Fruit fly (Drosophila melanogaster) whole organism, embryonic: ENCODE measurements around the gene amrt.
A peak's percentile ranks its signal among the peaks of the same experiment; 100 is the strongest.

Experiments used
- ATbp ChIP-seq: fragments of 200-800 bp; sonication (Bioruptor generic); optimal IDR thresholded peaks from 2 replicates; lab custom pipeline; 2017; ENCODE audit warnings: missing biosample characterization, mild to moderate bottlenecking, missing genetic modification characterization, missing genetic modification reagents
- Awh ChIP-seq: fragments of 200-800 bp; sonication (Bioruptor generic); IDR thresholded peaks from 2 replicates; pipeline ENCODE4, ENCODE4 v1.3.6; 2022; ENCODE audit warnings: missing biosample characterization, missing genetic modification characterization
- CG10431 ChIP-seq: fragments of 200-800 bp; sonication (Bioruptor generic); optimal IDR thresholded peaks from 3 replicates; lab custom pipeline; 2018; ENCODE audit warnings: missing biosample characterization, mild to moderate bottlenecking, missing genetic modification characterization
- CG10543 ChIP-seq: fragments of 200-800 bp; sonication (Bioruptor generic); optimal IDR thresholded peaks from 3 replicates; lab custom pipeline; 2017; ENCODE audit warnings: missing biosample characterization, mild to moderate bottlenecking, missing genetic modification characterization, moderate library complexity
- CG1233 ChIP-seq: fragments of 200-800 bp; sonication (Bioruptor generic); optimal IDR thresholded peaks from 4 replicates; lab custom pipeline; 2018; ENCODE audit warnings: missing biosample characterization, mild to moderate bottlenecking, missing genetic modification characterization
- CG15514 ChIP-seq: fragments of 200-800 bp; sonication (Bioruptor generic); optimal IDR thresholded peaks from 3 replicates; lab custom pipeline; 2017; ENCODE audit warnings: missing biosample characterization, missing genetic modification characterization, mild to moderate bottlenecking, moderate library complexity, missing genetic modification reagents
- CG18011 ChIP-seq: fragments of 200-800 bp; sonication (Bioruptor generic); optimal IDR thresholded peaks from 2 replicates; lab custom pipeline; 2017; ENCODE audit warnings: missing biosample characterization, missing genetic modification characterization, mild to moderate bottlenecking, moderate library complexity, missing genotype
- CG18599 ChIP-seq: fragments of 200-800 bp; sonication (Bioruptor generic); optimal IDR thresholded peaks from 3 replicates; lab custom pipeline; 2017; ENCODE audit warnings: missing biosample characterization, missing genetic modification characterization, mild to moderate bottlenecking, moderate library complexity, missing genetic modification reagents
- CG2129 ChIP-seq: fragments of 200-800 bp; sonication (Bioruptor generic); IDR thresholded peaks from 2 replicates; pipeline ENCODE4 v1.3.6; 2022; ENCODE audit warnings: missing biosample characterization, missing genetic modification characterization; ENCODE audit not compliant: partially characterized antibody
- CG2889 ChIP-seq: fragments of 200-800 bp; sonication (Bioruptor generic); IDR thresholded peaks from 3 replicates; pipeline ENCODE4 v1.3.6; 2022; ENCODE audit warnings: missing biosample characterization, missing genetic modification characterization
- CG31388 ChIP-seq: fragments of 200-800 bp; sonication (Bioruptor generic); optimal IDR thresholded peaks from 2 replicates; lab custom pipeline; 2016; ENCODE audit warnings: missing biosample characterization, missing genetic modification characterization
- CG34224 ChIP-seq: fragments of 200-800 bp; sonication (Bioruptor generic); IDR thresholded peaks from 3 replicates; pipeline ENCODE4 v1.3.6; 2022; ENCODE audit warnings: missing biosample characterization, missing genetic modification characterization; ENCODE audit not compliant: partially characterized antibody
- CG34376 ChIP-seq: fragments of 200-800 bp; sonication (Bioruptor generic); optimal IDR thresholded peaks from 2 replicates; lab custom pipeline; 2018; ENCODE audit warnings: missing biosample characterization, mild to moderate bottlenecking, missing genetic modification characterization
- CG34422 ChIP-seq: fragments of 200-800 bp; sonication (Bioruptor generic); IDR thresholded peaks from 3 replicates; pipeline ENCODE4 v1.3.6; 2022; ENCODE audit warnings: missing biosample characterization, missing genetic modification characterization
- CG43689 ChIP-seq: fragments of 200-800 bp; sonication (Bioruptor generic); IDR thresholded peaks from 2 replicates; pipeline ENCODE4 v1.3.6; 2022; ENCODE audit warnings: missing biosample characterization, missing genetic modification characterization
- CG6654 ChIP-seq: fragments of 200-800 bp; sonication (Bioruptor generic); optimal IDR thresholded peaks from 2 replicates; lab custom pipeline; 2017; ENCODE audit warnings: missing biosample characterization, mild to moderate bottlenecking, missing genetic modification characterization
- CG9215 ChIP-seq: fragments of 200-800 bp; sonication (Bioruptor generic); IDR thresholded peaks from 2 replicates; pipeline ENCODE4 v1.3.6; 2022; ENCODE audit warnings: missing biosample characterization, missing genetic modification characterization
- CG9727 ChIP-seq: fragments of 200-800 bp; sonication (Bioruptor generic); optimal IDR thresholded peaks from 3 replicates; lab custom pipeline; 2017; ENCODE audit warnings: missing biosample characterization, mild to moderate bottlenecking, missing genetic modification characterization
- Chrac-16 ChIP-seq: fragments of 200-800 bp; sonication (Bioruptor generic); optimal IDR thresholded peaks from 3 replicates; lab custom pipeline; 2016; ENCODE audit warnings: missing biosample characterization, missing genetic modification characterization
- Dbx ChIP-seq: fragments of 200-800 bp; sonication (Bioruptor generic); IDR thresholded peaks from 3 replicates; pipeline ENCODE4 v1.3.6; 2022; ENCODE audit warnings: missing biosample characterization, missing genetic modification characterization
- E2f2 ChIP-seq: fragments of 200-800 bp; sonication (Bioruptor generic); IDR thresholded peaks from 2 replicates; pipeline ENCODE4 v1.3.6; 2022; ENCODE audit warnings: missing biosample characterization, missing genetic modification characterization
- Ets97D ChIP-seq: fragments of 200-800 bp; sonication (Bioruptor generic); optimal IDR thresholded peaks from 3 replicates; lab custom pipeline; 2016; ENCODE audit warnings: missing biosample characterization, missing genetic modification characterization
- H15 ChIP-seq: fragments of 200-800 bp; sonication (Bioruptor generic); IDR thresholded peaks from 3 replicates; pipeline ENCODE4 v1.3.6; 2022; ENCODE audit warnings: missing biosample characterization, missing genetic modification characterization
- Hand ChIP-seq: fragments of 200-800 bp; sonication (Bioruptor generic); optimal IDR thresholded peaks from 2 replicates; lab custom pipeline; 2017; ENCODE audit warnings: mild to moderate bottlenecking, missing biosample characterization, missing genetic modification reagents, missing genetic modification characterization
- Lim3 ChIP-seq: fragments of 200-800 bp; sonication (Bioruptor generic); IDR thresholded peaks from 2 replicates; pipeline ENCODE4 v1.3.6; 2022; ENCODE audit warnings: missing biosample characterization, missing genetic modification characterization
- MBD-R2 ChIP-seq: fragments of 200-800 bp; sonication (Bioruptor generic); IDR thresholded peaks from 2 replicates; pipeline ENCODE4 v1.3.6; 2022; ENCODE audit warnings: missing biosample characterization, missing genetic modification characterization
- Mad ChIP-seq: fragments of 200-800 bp; sonication (Bioruptor generic); optimal IDR thresholded peaks from 2 replicates; lab custom pipeline; 2016; ENCODE audit warnings: missing biosample characterization, missing genetic modification characterization
- NFAT ChIP-seq: fragments of 200-800 bp; sonication (Bioruptor generic); IDR thresholded peaks from 2 replicates; pipeline ENCODE4 v1.3.6; 2022; ENCODE audit warnings: missing biosample characterization, missing genetic modification characterization
- NK7.1 ChIP-seq: fragments of 200-800 bp; sonication (Bioruptor generic); optimal IDR thresholded peaks from 3 replicates; lab custom pipeline; 2016; ENCODE audit warnings: missing biosample characterization, missing genetic modification characterization
- Nf-YA ChIP-seq: fragments of 200-800 bp; sonication (Bioruptor generic); IDR thresholded peaks from 2 replicates; pipeline ENCODE4 v1.3.6; 2022; ENCODE audit warnings: missing biosample characterization, missing genetic modification characterization
- Scr ChIP-seq: fragments of 200-800 bp; sonication (Bioruptor generic); IDR thresholded peaks from 2 replicates; pipeline ENCODE4 v1.3.6; 2022; ENCODE audit warnings: missing biosample characterization, missing genetic modification characterization; ENCODE audit not compliant: partially characterized antibody
- Sry-β ChIP-seq: fragments of 200-800 bp; sonication (Bioruptor generic); optimal IDR thresholded peaks from 2 replicates; lab custom pipeline; 2018; ENCODE audit warnings: missing biosample characterization, mild to moderate bottlenecking, missing genetic modification characterization, moderate library complexity
- ase ChIP-seq: fragments of 200-800 bp; sonication (Bioruptor generic); IDR thresholded peaks from 3 replicates; pipeline ENCODE4 v1.3.6; 2022; ENCODE audit warnings: missing biosample characterization, missing genetic modification characterization
- bbx ChIP-seq: fragments of 200-800 bp; sonication (Bioruptor generic); IDR thresholded peaks from 2 replicates; pipeline ENCODE4 v1.3.6; 2022; ENCODE audit warnings: missing biosample characterization, missing genetic modification characterization; ENCODE audit not compliant: partially characterized antibody
- bcd ChIP-seq: fragments of 200-800 bp; sonication (Bioruptor generic); optimal IDR thresholded peaks from 2 replicates; lab custom pipeline; 2017; ENCODE audit warnings: missing biosample characterization, mild to moderate bottlenecking, missing genetic modification characterization
- cato ChIP-seq: fragments of 200-800 bp; sonication (Bioruptor generic); optimal IDR thresholded peaks from 2 replicates; lab custom pipeline; 2016; ENCODE audit warnings: missing biosample characterization, missing genetic modification characterization, borderline replicate concordance
- corto ChIP-seq: fragments of 200-800 bp; sonication (Bioruptor generic); optimal IDR thresholded peaks from 2 replicates; lab custom pipeline; 2016; ENCODE audit warnings: missing biosample characterization, mild to moderate bottlenecking, missing genetic modification characterization, moderate library complexity
- danr ChIP-seq: fragments of 200-800 bp; sonication (Bioruptor generic); IDR thresholded peaks from 2 replicates; pipeline ENCODE4 v1.3.6; 2022; ENCODE audit warnings: missing biosample characterization, missing genetic modification characterization
- fd102C ChIP-seq: fragments of 200-800 bp; sonication (Bioruptor generic); optimal IDR thresholded peaks from 2 replicates; lab custom pipeline; 2018; ENCODE audit warnings: missing biosample characterization, mild to moderate bottlenecking, missing genetic modification characterization, moderate library complexity
- gcm2 ChIP-seq: fragments of 200-800 bp; sonication (Bioruptor generic); optimal IDR thresholded peaks from 2 replicates; lab custom pipeline; 2016; ENCODE audit warnings: missing biosample characterization, missing genetic modification characterization
- gt ChIP-seq: fragments of 200-800 bp; sonication (Bioruptor generic); IDR thresholded peaks from 2 replicates; pipeline ENCODE4 v1.3.6; 2022; ENCODE audit warnings: missing biosample characterization, missing genetic modification characterization
- hth ChIP-seq: fragments of >200 bp; optimal IDR thresholded peaks from 2 replicates; lab custom pipeline; 2017; ENCODE audit warnings: inconsistent platforms
- jigr1 ChIP-seq: fragments of 200-800 bp; sonication (Bioruptor generic); IDR thresholded peaks from 3 replicates; pipeline ENCODE4 v1.3.6; 2022; ENCODE audit warnings: missing biosample characterization, missing genetic modification characterization
- lola ChIP-seq, 3 experiments: fragments of >200 bp in 2 of 3; fragments of 200-800 bp in 1 of 3; sonication (Bioruptor generic) in 1 of 3; optimal IDR thresholded peaks; 2 replicates each; lab custom pipeline; 2017 to 2019; ENCODE audit warnings: missing biosample characterization in 3 of 3, missing genetic modification characterization in 3 of 3, mild to moderate bottlenecking in 1 of 3, moderate library complexity in 1 of 3
- lov ChIP-seq, 2 experiments: fragments of 200-800 bp in 1 of 2; fragments of >200 bp in 1 of 2; sonication (Bioruptor generic) in 1 of 2; IDR thresholded peaks in 1 of 2; optimal IDR thresholded peaks in 1 of 2; 2 replicates in 1 of 2; 3 replicates in 1 of 2; pipeline versions ENCODE4 v1.3.6 to Lab custom; 2017 to 2022; ENCODE audit warnings: missing biosample characterization in 1 of 2, missing genetic modification characterization in 1 of 2
- pnt ChIP-seq: fragments of 200-800 bp; sonication (Bioruptor generic); optimal IDR thresholded peaks from 3 replicates; lab custom pipeline; 2016; ENCODE audit warnings: missing biosample characterization, missing genetic modification characterization
- run ChIP-seq: fragments of 200-800 bp; sonication (Bioruptor generic); optimal IDR thresholded peaks from 3 replicates; lab custom pipeline; 2018; ENCODE audit warnings: missing biosample characterization, mild to moderate bottlenecking, missing genetic modification characterization
- unc-4 ChIP-seq: fragments of 200-800 bp; sonication (Bioruptor generic); IDR thresholded peaks from 2 replicates; pipeline ENCODE4 v1.3.6; 2022; ENCODE audit warnings: missing biosample characterization, missing genetic modification characterization; ENCODE audit not compliant: partially characterized antibody
- unpg ChIP-seq: fragments of 200-800 bp; sonication (Bioruptor generic); optimal IDR thresholded peaks from 3 replicates; lab custom pipeline; 2018; ENCODE audit warnings: missing biosample characterization, mild to moderate bottlenecking, missing genetic modification characterization, moderate library complexity

The amrt gene

dm6 chrX:13788973-13789682 lies 6.9 kb downstream of the amrt start (continued):
- TF ChIP-seq CG34224 (GFP tag; lab: Robert Waterston, UW) (no peak), gt (GFP tag; lab: Robert Waterston, UW) (no peak), CG10543 (GFP tag; lab: Kevin White, UChicago) (peak; percentile 52), lov (optimal IDR thresholded peaks at IDR 0.05; lab: Kevin White, UChicago) (no peak), lov (GFP tag; IDR thresholded peaks at IDR 0.05; lab: Robert Waterston, UW) (no peak), CG2129 (GFP tag; lab: Robert Waterston, UW) (no peak), danr (GFP tag; lab: Robert Waterston, UW) (no peak), gcm2 (GFP tag; lab: Kevin White, UChicago) (no peak), unc-4 (GFP tag; lab: Robert Waterston, UW) (no peak), CG34422 (GFP tag; lab: Robert Waterston, UW) (no peak), Ets97D (GFP tag; lab: Kevin White, UChicago) (no peak), cato (GFP tag; lab: Kevin White, UChicago) (no peak), H15 (GFP tag; lab: Robert Waterston, UW) (no peak), Awh (no peak), hth (lab: Kevin White, UChicago) (no peak), CG9215 (GFP tag; lab: Robert Waterston, UW) (0 out of 2 replicates have a peak, but pooled peaks have one; percentile 23), E2f2 (GFP tag; lab: Robert Waterston, UW) (0 out of 2 replicates have a peak, but pooled peaks have one; percentile 9), CG31388 (no peak), jigr1 (GFP tag; lab: Robert Waterston, UW) (no peak), Dbx (GFP tag; lab: Robert Waterston, UW) (peak; percentile 35; the same call in 1 of the 3 replicates), CG18599 (GFP tag; lab: Kevin White, UChicago) (peak; percentile 73), Sry-β (GFP tag; lab: Kevin White, UChicago) (no peak), CG9727 (GFP tag; lab: Kevin White, UChicago) (no peak), CG6654 (GFP tag; lab: Kevin White, UChicago) (peak; percentile 15), run (no peak), CG1233 (GFP tag; lab: Kevin White, UChicago) (no peak), bbx (GFP tag; lab: Robert Waterston, UW) (no peak), Lim3 (GFP tag; lab: Robert Waterston, UW) (no peak), CG15514 (GFP tag; lab: Kevin White, UChicago) (peak; percentile 33), bcd (GFP tag; lab: Kevin White, UChicago) (no peak), lola (GFP tag; optimal IDR thresholded peaks at IDR 0.05; lab: Kevin White, UChicago) (peak in 1 of 3 experiments; percentile 25), NK7.1 (GFP tag; lab: Kevin White, UChicago) (peak; percentile 9), Hand (peak; percentile 11), MBD-R2 (GFP tag; lab: Robert Waterston, UW) (no peak), corto (GFP tag; lab: Kevin White, UChicago) (no peak), Nf-YA (GFP tag; lab: Robert Waterston, UW) (no peak), Mad (GFP tag; lab: Kevin White, UChicago) (no peak), CG43689 (GFP tag; lab: Robert Waterston, UW) (no peak), CG10431 (GFP tag; lab: Kevin White, UChicago) (no peak), Chrac-16 (GFP tag; lab: Kevin White, UChicago) (no peak), ase (no peak), ATbp (GFP tag; lab: Kevin White, UChicago) (peak; percentile 51), CG18011 (GFP tag; lab: Kevin White, UChicago) (no peak), Scr (GFP tag; lab: Robert Waterston, UW) (no peak), pnt (GFP tag; lab: Kevin White, UChicago) (peak; percentile 34), CG2889 (GFP tag; lab: Robert Waterston, UW) (no peak), NFAT (GFP tag; lab: Robert Waterston, UW) (no peak), CG34376 (GFP tag; lab: Kevin White, UChicago) (no peak), fd102C (GFP tag; lab: Kevin White, UChicago) (no peak), unpg (GFP tag; lab: Kevin White, UChicago) (peak; percentile 40)
